Worm (Caenorhabditis elegans): ENCODE results near the gene drd-50.
A peak's percentile ranks its signal among the peaks of the same experiment; 100 is the strongest.

DNA sequence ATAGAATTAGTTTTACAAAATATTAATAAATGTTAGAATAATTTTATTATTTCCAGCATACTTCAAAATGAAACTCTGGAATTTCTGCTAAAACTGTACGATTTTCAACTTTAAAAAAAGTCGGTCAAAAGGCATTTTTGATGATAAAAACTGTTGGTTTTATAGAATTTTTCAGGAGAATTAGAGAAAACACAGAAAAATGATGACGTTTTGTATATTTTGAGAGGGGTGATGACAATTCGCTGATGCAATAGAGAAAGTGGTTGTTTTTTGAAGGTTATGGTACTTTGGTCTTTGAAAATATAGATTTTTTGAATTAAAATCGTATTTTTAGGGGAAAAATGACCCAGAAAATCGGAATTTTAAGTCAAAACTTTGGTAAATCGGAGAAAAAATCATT is 32.5 kb upstream of the drd-50 start:
- no peak for TF ChIP-seq lin-13 (GFP tag; optimal IDR thresholded peaks at IDR 0.05)
- TF ChIP-seq unc-62 (GFP tag; optimal IDR thresholded peaks at IDR 0.05), result no peak
- TF ChIP-seq sma-3 (GFP tag; optimal IDR thresholded peaks at IDR 0.05), result peak; percentile 45

Data from whole organism, L2 larva.